Worm (Caenorhabditis elegans): ENCODE results near the gene Y40A1A.3.

DNA sequence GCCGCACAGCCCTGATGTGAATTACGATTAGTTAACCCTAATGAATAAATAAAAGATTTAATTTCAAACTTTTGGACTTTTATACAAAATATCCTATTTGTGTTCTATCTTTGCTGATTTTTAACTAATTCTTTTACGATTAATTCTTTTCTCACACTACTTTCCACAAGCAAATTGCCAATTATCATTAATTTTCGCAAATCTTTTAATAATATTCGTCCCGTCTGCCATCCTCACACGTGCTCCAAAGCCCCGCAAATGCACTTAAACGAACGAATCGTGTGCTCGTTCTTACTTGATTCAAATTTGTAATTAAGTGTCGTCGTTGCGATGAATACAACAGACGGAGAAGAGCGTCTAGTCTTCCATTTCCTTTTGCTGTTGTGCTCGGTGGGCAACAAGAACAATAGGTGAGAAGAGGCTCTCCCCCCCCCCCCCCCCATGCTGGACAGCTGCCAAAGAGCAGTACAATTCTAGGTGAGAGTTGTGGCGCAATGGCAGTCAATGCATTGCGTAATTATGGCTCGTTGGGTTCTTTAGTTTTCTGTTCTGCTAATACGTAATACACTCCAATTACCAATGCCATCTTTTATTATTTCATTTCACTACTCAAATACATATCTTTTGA, 46.8 kb upstream of the Y40A1A.3 start:
- peak; percentile 59; the same call in 1 of the 2 replicates for TF ChIP-seq flt-1 (GFP tag; IDR thresholded peaks at IDR 0.05)
- 0 out of 2 replicates have a peak, but pooled peaks have one; percentile 53 for TF ChIP-seq ztf-23 (GFP tag; IDR thresholded peaks at IDR 0.05)
- no peak for TF ChIP-seq med-1 (GFP tag; optimal IDR thresholded peaks at IDR 0.05; ENCODE audit: insufficient read depth)
- 0 out of 2 replicates have a peak, but pooled peaks have one; percentile 22 for TF ChIP-seq tab-1 (GFP tag; IDR thresholded peaks at IDR 0.05)
- no peak for TF ChIP-seq T22C8.4 (GFP tag; IDR thresholded peaks at IDR 0.05)
- TF ChIP-seq klf-2 (GFP tag; conservative IDR thresholded peaks at IDR 0.05) = no peak
- TF ChIP-seq ref-1 (GFP tag; conservative IDR thresholded peaks at IDR 0.05) = no peak

Measured in whole organism, midembryonic.